Worm (Caenorhabditis elegans) whole organism, young adult: ENCODE results near the gene ZK697.14.
A peak's percentile ranks its signal among the peaks of the same experiment; 100 is the strongest.

ENCODE experiments used
- B0261.1 ChIP-seq: sonication (generic microtip); optimal IDR thresholded peaks from 2 replicates; lab custom pipeline; 2016; ENCODE audit warnings: mild to moderate bottlenecking, missing genetic modification characterization, moderate library complexity, missing compliant biosample characterization
- B0336.3 ChIP-seq: fragments of 200-800 bp; sonication (Bioruptor generic); IDR thresholded peaks from 2 replicates; pipeline ENCODE4 v1.3.6; 2022; ENCODE audit warnings: missing genetic modification characterization, missing compliant biosample characterization
- D2030.7 ChIP-seq: fragments of 200-800 bp; sonication (Bioruptor generic); IDR thresholded peaks from 2 replicates; pipeline ENCODE4 v1.3.6; 2022; ENCODE audit warnings: missing genetic modification reagents, missing genetic modification characterization, missing compliant biosample characterization
- F10E7.11 ChIP-seq: sonication (generic microtip); optimal IDR thresholded peaks from 2 replicates; lab custom pipeline; 2017; ENCODE audit warnings: mild to moderate bottlenecking, missing genetic modification characterization, moderate library complexity, missing compliant biosample characterization
- F37B4.10 ChIP-seq: fragments of 200-800 bp; sonication (Bioruptor generic); IDR thresholded peaks from 2 replicates; pipeline ENCODE4 v1.3.6; 2022; ENCODE audit warnings: missing genetic modification characterization, missing compliant biosample characterization
- F39B2.1 ChIP-seq: fragments of 200-800 bp; sonication (Bioruptor generic); IDR thresholded peaks from 2 replicates; pipeline ENCODE4 v1.3.6; 2022; ENCODE audit warnings: missing genetic modification reagents, missing genetic modification characterization, missing compliant biosample characterization
- F57C9.4 ChIP-seq: sonication (generic microtip); optimal IDR thresholded peaks from 2 replicates; lab custom pipeline; 2017; ENCODE audit warnings: mild to moderate bottlenecking, missing genetic modification characterization, missing compliant biosample characterization
- K11D2.4 ChIP-seq: fragments of 200-800 bp; sonication (Bioruptor generic); IDR thresholded peaks from 2 replicates; pipeline ENCODE4 v1.3.6; 2022; ENCODE audit warnings: missing genetic modification reagents, missing genetic modification characterization, missing compliant biosample characterization
- T26A5.8 ChIP-seq: sonication (generic microtip); optimal IDR thresholded peaks from 2 replicates; lab custom pipeline; 2016; ENCODE audit warnings: missing genetic modification characterization, missing compliant biosample characterization
- Y53F4B.3 ChIP-seq: fragments of 200-800 bp; sonication (Bioruptor generic); IDR thresholded peaks from 2 replicates; pipeline ENCODE4 v1.3.6; 2022; ENCODE audit warnings: missing genetic modification reagents, missing genetic modification characterization, missing compliant biosample characterization
- Y95B8A.8 ChIP-seq: fragments of 200-800 bp; sonication (Bioruptor generic); IDR thresholded peaks from 2 replicates; pipeline ENCODE4 v1.3.6; 2022; ENCODE audit warnings: missing genetic modification reagents, missing genetic modification characterization, missing compliant biosample characterization
- ZK185.1 ChIP-seq: sonication (generic microtip); optimal IDR thresholded peaks from 2 replicates; lab custom pipeline; 2016; ENCODE audit warnings: mild to moderate bottlenecking, missing genetic modification characterization, missing compliant biosample characterization; ENCODE audit not compliant: poor library complexity, severe bottlenecking
- ama-1 ChIP-seq, 3 experiments: fragments of 150-350 bp in 1 of 3; sonication (generic microtip) in 2 of 3; optimal IDR thresholded peaks; 2 replicates each; lab custom pipeline; 2014 to 2018; ENCODE audit warnings: missing biosample characterization in 2 of 3, missing genetic modification characterization in 2 of 3, missing genetic modification reagents in 2 of 3
- aptf-3 ChIP-seq: fragments of 200-800 bp; sonication (Bioruptor generic); IDR thresholded peaks from 2 replicates; pipeline ENCODE4 v1.3.6; 2022; ENCODE audit warnings: missing genetic modification characterization, missing compliant biosample characterization
- atf-7 ChIP-seq: sonication (generic microtip); optimal IDR thresholded peaks from 2 replicates; lab custom pipeline; 2017; ENCODE audit warnings: mild to moderate bottlenecking, missing genetic modification characterization, missing compliant biosample characterization
- attf-5 ChIP-seq: fragments of 200-800 bp; sonication (Bioruptor generic); optimal IDR thresholded peaks from 2 replicates; lab custom pipeline; 2018; ENCODE audit warnings: mild to moderate bottlenecking, missing genetic modification characterization, missing compliant biosample characterization
- ccch-3 ChIP-seq: fragments of 200-800 bp; sonication (Bioruptor generic); optimal IDR thresholded peaks from 2 replicates; lab custom pipeline; 2018; ENCODE audit warnings: mild to moderate bottlenecking, missing genetic modification characterization, missing compliant biosample characterization
- ceh-91 ChIP-seq: fragments of 200-800 bp; sonication (Bioruptor generic); IDR thresholded peaks from 2 replicates; pipeline ENCODE4 v1.3.6; 2022; ENCODE audit warnings: missing genetic modification reagents, missing genetic modification characterization, missing compliant biosample characterization
- chd-7 ChIP-seq: sonication (generic microtip); optimal IDR thresholded peaks from 2 replicates; lab custom pipeline; 2016; ENCODE audit warnings: mild to moderate bottlenecking, missing genetic modification characterization, moderate library complexity, missing compliant biosample characterization
- dox-1 ChIP-seq: fragments of 200-800 bp; sonication (Bioruptor generic); IDR thresholded peaks from 2 replicates; pipeline ENCODE4 v1.3.6; 2022; ENCODE audit warnings: missing genetic modification reagents, missing genetic modification characterization, missing compliant biosample characterization
- egl-18 ChIP-seq: fragments of 200-800 bp; sonication (Bioruptor generic); IDR thresholded peaks from 2 replicates; pipeline ENCODE4 v1.3.6; 2022; ENCODE audit warnings: missing genetic modification reagents, missing genetic modification characterization, missing compliant biosample characterization
- ets-4 ChIP-seq: fragments of 200-800 bp; sonication (Bioruptor generic); optimal IDR thresholded peaks from 2 replicates; lab custom pipeline; 2018; ENCODE audit warnings: mild to moderate bottlenecking, missing genetic modification characterization, missing compliant biosample characterization
- hmg-1.2 ChIP-seq: fragments of 200-800 bp; sonication (Bioruptor generic); IDR thresholded peaks from 2 replicates; pipeline ENCODE4 v1.3.6; 2022; ENCODE audit warnings: missing genetic modification reagents, missing genetic modification characterization, missing compliant biosample characterization
- hmg-20 ChIP-seq: fragments of 200-800 bp; sonication (Bioruptor generic); IDR thresholded peaks from 2 replicates; pipeline ENCODE4 v1.3.6; 2022; ENCODE audit warnings: missing genetic modification reagents, missing genetic modification characterization, missing compliant biosample characterization
- hrde-1 ChIP-seq: sonication (generic microtip); optimal IDR thresholded peaks from 2 replicates; lab custom pipeline; 2016; ENCODE audit warnings: missing genetic modification characterization, mild to moderate bottlenecking, missing compliant biosample characterization, moderate library complexity, missing genotype, missing genetic modification reagents, borderline replicate concordance
- hsf-1 ChIP-seq: fragments of 200-800 bp; sonication (Bioruptor generic); IDR thresholded peaks from 2 replicates; pipeline ENCODE4 v1.3.6; 2022; ENCODE audit warnings: missing genetic modification reagents, missing genetic modification characterization, missing compliant biosample characterization
- let-526 ChIP-seq: fragments of 200-800 bp; sonication (Bioruptor generic); IDR thresholded peaks from 2 replicates; pipeline ENCODE4 v1.3.6; 2022; ENCODE audit warnings: missing genetic modification reagents, missing genetic modification characterization, missing compliant biosample characterization
- lin-35 ChIP-seq, 3 experiments: fragments of 150-350 bp in 2 of 3; sonication (generic microtip) in 1 of 3; optimal IDR thresholded peaks; 2 replicates each; lab custom pipeline; 2014 to 2018; ENCODE audit warnings: missing biosample characterization in 3 of 3, missing genetic modification characterization in 3 of 3, missing genetic modification reagents in 3 of 3
- lin-54 ChIP-seq: fragments of 200-800 bp; sonication (Bioruptor generic); optimal IDR thresholded peaks from 2 replicates; lab custom pipeline; 2018; ENCODE audit warnings: mild to moderate bottlenecking, missing genetic modification characterization, missing compliant biosample characterization
- madf-10 ChIP-seq: sonication (generic microtip); optimal IDR thresholded peaks from 2 replicates; lab custom pipeline; 2016; ENCODE audit warnings: mild to moderate bottlenecking, missing genetic modification characterization, missing compliant biosample characterization
- madf-3 ChIP-seq: fragments of 200-800 bp; sonication (Bioruptor generic); IDR thresholded peaks from 2 replicates; pipeline ENCODE4 v1.3.6; 2022; ENCODE audit warnings: missing genetic modification reagents, missing genetic modification characterization, missing compliant biosample characterization
- madf-6 ChIP-seq: fragments of 200-800 bp; sonication (Bioruptor generic); IDR thresholded peaks from 2 replicates; pipeline ENCODE4 v1.3.6; 2022; ENCODE audit warnings: missing genetic modification reagents, missing genetic modification characterization, missing compliant biosample characterization
- madf-8 ChIP-seq: fragments of 200-800 bp; sonication (Bioruptor generic); conservative IDR thresholded peaks from 2 replicates; pipeline ENCODE4 v1.3.6; 2022; ENCODE audit warnings: missing genetic modification reagents, missing genetic modification characterization, missing compliant biosample characterization
- mel-28 ChIP-seq: sonication (generic microtip); optimal IDR thresholded peaks from 2 replicates; lab custom pipeline; 2016; ENCODE audit warnings: borderline replicate concordance, mild to moderate bottlenecking, missing genetic modification characterization, missing compliant biosample characterization
- nhr-120 ChIP-seq: fragments of 200-800 bp; sonication (Bioruptor generic); IDR thresholded peaks from 2 replicates; pipeline ENCODE4 v1.3.6; 2022; ENCODE audit warnings: missing genetic modification characterization, missing compliant biosample characterization
- nhr-80 ChIP-seq: sonication (generic microtip); optimal IDR thresholded peaks from 2 replicates; lab custom pipeline; 2016; ENCODE audit warnings: missing genetic modification characterization, missing compliant biosample characterization
- rpc-1 ChIP-seq, 2 experiments: fragments of 150-350 bp in 1 of 2; sonication (generic microtip) in 1 of 2; optimal IDR thresholded peaks; 2 replicates each; lab custom pipeline; 2014 to 2018; ENCODE audit warnings: missing biosample characterization in 1 of 2, missing genetic modification characterization in 1 of 2, missing genetic modification reagents in 1 of 2, missing genotype in 1 of 2
- sdz-38 ChIP-seq: sonication (generic microtip); optimal IDR thresholded peaks from 2 replicates; lab custom pipeline; 2016; ENCODE audit warnings: missing genotype, missing genetic modification characterization, missing compliant biosample characterization
- snpc-1.1 ChIP-seq: sonication (generic microtip); optimal IDR thresholded peaks from 2 replicates; lab custom pipeline; 2017; ENCODE audit warnings: missing genetic modification characterization, mild to moderate bottlenecking, missing compliant biosample characterization, antibody characterized with exemption, moderate library complexity, missing genotype, missing genetic modification reagents; ENCODE audit not compliant: insufficient read depth
- snpc-1.3 ChIP-seq: sonication (generic microtip); optimal IDR thresholded peaks from 2 replicates; lab custom pipeline; 2017; ENCODE audit warnings: missing genetic modification characterization, mild to moderate bottlenecking, missing compliant biosample characterization, antibody characterized with exemption, moderate library complexity, missing genotype, missing genetic modification reagents; ENCODE audit not compliant: insufficient read depth
- tbx-9 ChIP-seq: sonication (generic microtip); optimal IDR thresholded peaks from 2 replicates; lab custom pipeline; 2016; ENCODE audit warnings: borderline replicate concordance, missing genetic modification characterization, inconsistent platforms, missing compliant biosample characterization
- unc-130 ChIP-seq: sonication (generic microtip); optimal IDR thresholded peaks from 2 replicates; lab custom pipeline; 2016; ENCODE audit warnings: missing genetic modification reagents, missing genetic modification characterization, missing compliant biosample characterization
- unc-62 ChIP-seq: fragments of 150-350 bp; optimal IDR thresholded peaks from 2 replicates; lab custom pipeline; 2014; ENCODE audit warnings: missing biosample characterization, missing genetic modification reagents, missing genetic modification characterization
- zim-3 ChIP-seq: sonication (generic microtip); optimal IDR thresholded peaks from 2 replicates; lab custom pipeline; 2017; ENCODE audit warnings: mild to moderate bottlenecking, missing genetic modification characterization, moderate library complexity, missing compliant biosample characterization
- ztf-26 ChIP-seq: sonication (generic microtip); optimal IDR thresholded peaks from 2 replicates; lab custom pipeline; 2017; ENCODE audit warnings: missing genetic modification characterization, missing compliant biosample characterization
- ztf-6 ChIP-seq: fragments of 200-800 bp; sonication (Bioruptor generic); IDR thresholded peaks from 2 replicates; pipeline ENCODE4 v1.3.6; 2022; ENCODE audit warnings: missing genetic modification reagents, missing genetic modification characterization, missing compliant biosample characterization

The ZK697.14 gene

DNA sequence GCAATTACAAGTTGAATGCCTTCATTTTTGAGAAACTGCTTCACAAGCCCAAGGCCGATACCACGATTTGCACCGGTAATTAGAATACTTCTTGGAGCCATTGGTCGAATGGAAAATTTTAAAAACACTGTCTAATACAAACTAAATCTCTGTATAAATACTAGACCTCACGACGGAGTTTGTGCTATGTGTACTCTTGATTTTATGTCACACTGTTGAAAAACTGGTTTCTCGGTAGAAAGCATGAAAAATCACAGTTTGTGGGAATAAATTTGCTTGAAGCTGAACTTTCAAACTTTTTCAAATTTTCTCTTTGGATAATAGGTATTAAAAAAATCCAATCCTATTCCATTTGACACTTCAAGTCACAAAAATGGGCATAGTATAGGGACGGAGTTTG lies at the start of gene ZK697.14:
TSS of gene ZK697.14 (minus strand) at position 101 of the 400 bp plus-strand sequence.
- no peak for TF ChIP-seq ets-4 (GFP tag; lab: Kevin White, UChicago)
- TF ChIP-seq ztf-6 (GFP tag; lab: Robert Waterston, UW) = no peak
- no peak for TF ChIP-seq lin-35 (GFP tag; optimal IDR thresholded peaks at IDR 0.05; lab: Kevin White, UChicago)
- TF ChIP-seq chd-7 (tag; lab: Kevin White, UChicago) = no peak
- TF ChIP-seq madf-10 (tag; lab: Kevin White, UChicago) = no peak
- no peak for TF ChIP-seq F57C9.4 (tag; lab: Kevin White, UChicago)
- TF ChIP-seq egl-18 = no peak
- TF ChIP-seq F10E7.11 (tag; lab: Kevin White, UChicago) = no peak
- TF ChIP-seq D2030.7 = no peak
- TF ChIP-seq hsf-1 (GFP tag; lab: Robert Waterston, UW) = no peak
- TF ChIP-seq Y95B8A.8 = no peak
- no peak for TF ChIP-seq F37B4.10 (GFP tag; lab: Robert Waterston, UW)
- TF ChIP-seq hmg-1.2 (GFP tag; lab: Robert Waterston, UW) = no peak
- TF ChIP-seq ZK185.1 (tag; lab: Kevin White, UChicago) = no peak
- TF ChIP-seq attf-5 (GFP tag; lab: Kevin White, UChicago) = no peak
- no peak for TF ChIP-seq rpc-1 (optimal IDR thresholded peaks at IDR 0.05; lab: Kevin White, UChicago)
- TF ChIP-seq rpc-1 (tag; optimal IDR thresholded peaks at IDR 0.05; lab: Kevin White, UChicago) = no peak

DNA sequence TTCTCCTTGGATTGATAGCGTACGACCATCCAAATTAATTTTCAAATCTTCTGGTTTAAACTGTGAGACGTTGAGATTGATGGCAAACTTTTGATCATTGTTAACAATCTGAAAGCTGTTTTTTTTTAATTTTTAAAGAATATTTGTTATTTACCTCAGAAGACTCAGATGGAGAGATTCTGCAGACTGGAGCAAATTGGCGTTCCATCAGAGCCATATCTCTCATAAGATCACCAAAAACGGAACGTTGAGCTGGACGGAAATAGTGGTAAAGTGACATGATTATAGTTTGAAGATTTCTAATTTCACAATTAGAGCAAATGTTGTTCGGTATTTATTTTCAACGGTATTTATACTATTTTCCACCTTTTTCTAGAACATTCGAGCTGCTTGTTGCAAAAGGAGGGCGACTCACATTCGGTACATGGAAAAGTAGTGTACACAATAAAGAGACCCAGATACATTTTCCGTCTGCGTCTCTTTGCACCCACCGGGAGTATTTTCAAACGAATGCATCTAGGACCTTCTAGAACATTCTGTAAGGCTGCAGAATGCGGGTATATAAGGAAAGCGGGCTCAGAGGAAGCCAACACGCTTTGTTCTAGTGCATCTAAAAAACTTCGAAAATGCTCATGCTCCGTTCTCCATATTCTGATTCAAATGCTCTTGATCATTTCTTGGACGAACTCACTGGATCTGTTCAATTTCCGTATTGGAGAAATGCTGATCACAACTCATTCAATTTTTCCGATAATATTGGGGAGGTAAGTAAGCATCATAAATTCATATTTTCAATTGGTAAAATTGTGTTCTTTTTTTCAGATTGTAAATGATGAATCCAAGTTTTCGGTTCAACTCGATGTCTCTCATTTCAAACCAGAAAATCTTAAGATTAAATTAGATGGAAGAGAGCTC lies 49.4 kb upstream of the ZK697.14 start, which contains the start of the genes hsp-16.2 and hsp-16.41:
TSS of gene hsp-16.2 (minus strand) at position 313 of the 915 bp plus-strand sequence.
TSS of gene hsp-16.41 (plus strand) at position 534 of the 915 bp plus-strand sequence.
- TF ChIP-seq B0261.1 = no peak
- TF ChIP-seq snpc-1.3 (tag; lab: Kevin White, UChicago) = no peak
- TF ChIP-seq ztf-6 (GFP tag; lab: Robert Waterston, UW) = no peak
- TF ChIP-seq dox-1 = peak; percentile 22; the same call in 1 of the 2 replicates
- TF ChIP-seq nhr-120 (GFP tag; lab: Robert Waterston, UW) = no peak
- TF ChIP-seq madf-6 = no peak
- no peak for TF ChIP-seq madf-3
- TF ChIP-seq zim-3 = no peak
- no peak for TF ChIP-seq unc-62 (GFP tag; lab: Kevin White, UChicago)
- no peak for TF ChIP-seq hmg-20 (GFP tag; lab: Robert Waterston, UW)
- no peak for TF ChIP-seq atf-7 (tag; lab: Kevin White, UChicago)
- TF ChIP-seq sdz-38 (tag; lab: Kevin White, UChicago) = no peak
- TF ChIP-seq Y53F4B.3 = no peak
- TF ChIP-seq aptf-3 (GFP tag; lab: Robert Waterston, UW) = no peak
- no peak for TF ChIP-seq mel-28 (tag; lab: Kevin White, UChicago)
- no peak for TF ChIP-seq madf-8 (GFP tag; lab: Robert Waterston, UW)
- peak; percentile 59 for TF ChIP-seq ztf-26
- no peak for TF ChIP-seq ccch-3
- TF ChIP-seq ama-1 (optimal IDR thresholded peaks at IDR 0.05; lab: Kevin White, UChicago) = peak; percentile 3
- TF ChIP-seq ama-1 (GFP tag; optimal IDR thresholded peaks at IDR 0.05; lab: Kevin White, UChicago) = no peak
- no peak for TF ChIP-seq tbx-9 (tag; lab: Kevin White, UChicago)
- TF ChIP-seq unc-130 (GFP tag; lab: Kevin White, UChicago) = no peak
- no peak for TF ChIP-seq K11D2.4 (GFP tag; lab: Robert Waterston, UW)
- TF ChIP-seq ceh-91 (GFP tag; lab: Robert Waterston, UW) = no peak
- TF ChIP-seq lin-54 (GFP tag; lab: Kevin White, UChicago) = peak; percentile 7
- no peak for TF ChIP-seq hrde-1 (tag; lab: Kevin White, UChicago)
- TF ChIP-seq B0336.3 = no peak
- TF ChIP-seq snpc-1.1 (tag; lab: Kevin White, UChicago) = no peak
- TF ChIP-seq T26A5.8 (tag; lab: Kevin White, UChicago) = no peak
- no peak for TF ChIP-seq let-526 (GFP tag; lab: Robert Waterston, UW)
- no peak for TF ChIP-seq F39B2.1 (GFP tag; lab: Robert Waterston, UW)
- TF ChIP-seq nhr-80 (tag; lab: Kevin White, UChicago) = no peak
